Worm (Caenorhabditis elegans): ENCODE results near the gene B0303.7.

Gene B0303.7

ce11 chrIII:8739126-8739525, 45.7 kb downstream of the B0303.7 start (continued):
- TF ChIP-seq efl-3 (GFP tag; optimal IDR thresholded peaks at IDR 0.05), result no peak
- no peak for TF ChIP-seq unc-30 (tag; optimal IDR thresholded peaks at IDR 0.05)
- TF ChIP-seq ces-1 (GFP tag; optimal IDR thresholded peaks at IDR 0.05), result no peak
- TF ChIP-seq unc-98 (GFP tag; IDR thresholded peaks at IDR 0.05), result no peak
- peak in 1 of 2 experiments; percentile 43 for TF ChIP-seq lsy-2 (tag; optimal IDR thresholded peaks at IDR 0.05)
- no peak for TF ChIP-seq zag-1 (tag; optimal IDR thresholded peaks at IDR 0.05)
- TF ChIP-seq nhr-90 (tag; optimal IDR thresholded peaks at IDR 0.05; ENCODE audit: poor library complexity), result peak; percentile 54

- no peak for TF ChIP-seq efl-3 (GFP tag; optimal IDR thresholded peaks at IDR 0.05)
- TF ChIP-seq efl-1 (optimal IDR thresholded peaks at IDR 0.05), result peak in 1 of 2 experiments; percentile 10
- peak; percentile 3 to 84 for TF ChIP-seq efl-1 (GFP tag; optimal IDR thresholded peaks at IDR 0.05 in 1 of 2)
- TF ChIP-seq skn-1 (tag; optimal IDR thresholded peaks at IDR 0.05), result no peak
- no peak for TF ChIP-seq hpl-2 (GFP tag; optimal IDR thresholded peaks at IDR 0.05)
- TF ChIP-seq ceh-63 (GFP tag; optimal IDR thresholded peaks at IDR 0.05), result no peak
- TF ChIP-seq swsn-7 (tag; optimal IDR thresholded peaks at IDR 0.05), result no peak
- no peak for TF ChIP-seq ceh-90 (tag; optimal IDR thresholded peaks at IDR 0.05)
- no peak for TF ChIP-seq alr-1 (tag; optimal IDR thresholded peaks at IDR 0.05; ENCODE audit: borderline replicate concordance)
- no peak for TF ChIP-seq ces-1 (GFP tag; optimal IDR thresholded peaks at IDR 0.05)
- no peak for TF ChIP-seq nhr-11 (tag; optimal IDR thresholded peaks at IDR 0.05)
- no peak for TF ChIP-seq mef-2 (tag; optimal IDR thresholded peaks at IDR 0.05)
- TF ChIP-seq dpl-1 (GFP tag; optimal IDR thresholded peaks at IDR 0.05), result peak in 1 of 3 experiments; percentile 3
- TF ChIP-seq lsy-2 (tag; optimal IDR thresholded peaks at IDR 0.05), result peak in 1 of 2 experiments; percentile 23
- TF ChIP-seq C16A3.4 (tag; optimal IDR thresholded peaks at IDR 0.05), result no peak
- TF ChIP-seq hlh-4 (tag; optimal IDR thresholded peaks at IDR 0.05), result no peak
- TF ChIP-seq ztf-4 (tag; optimal IDR thresholded peaks at IDR 0.05), result no peak
- no peak for TF ChIP-seq mep-1 (tag; optimal IDR thresholded peaks at IDR 0.05)
- TF ChIP-seq nhr-20 (tag; optimal IDR thresholded peaks at IDR 0.05), result no peak
- TF ChIP-seq nhr-19 (GFP tag; conservative IDR thresholded peaks at IDR 0.05), result peak; percentile 54
- TF ChIP-seq nhr-71 (tag; optimal IDR thresholded peaks at IDR 0.05), result peak; percentile 38
- peak; percentile 25 for TF ChIP-seq snu-23 (GFP tag; optimal IDR thresholded peaks at IDR 0.05)
- TF ChIP-seq lir-3 (tag; optimal IDR thresholded peaks at IDR 0.05; ENCODE audit: poor library complexity), result no peak
- no peak for TF ChIP-seq lin-15B (tag; optimal IDR thresholded peaks at IDR 0.05)
- no peak for TF ChIP-seq tbx-2 (tag; optimal IDR thresholded peaks at IDR 0.05)
- no peak for TF ChIP-seq pqm-1 (tag; optimal IDR thresholded peaks at IDR 0.05)
- no peak for TF ChIP-seq hlh-17 (GFP tag; optimal IDR thresholded peaks at IDR 0.05; ENCODE audit: borderline replicate concordance)
- TF ChIP-seq sup-37 (GFP tag; optimal IDR thresholded peaks at IDR 0.05), result no peak
- no peak for TF ChIP-seq nhr-76 (tag; optimal IDR thresholded peaks at IDR 0.05)
- TF ChIP-seq zag-1 (tag; optimal IDR thresholded peaks at IDR 0.05), result no peak
- no peak for TF ChIP-seq nhr-12 (tag; optimal IDR thresholded peaks at IDR 0.05)
- no peak for TF ChIP-seq fos-1 (tag; optimal IDR thresholded peaks at IDR 0.05)
- no peak for TF ChIP-seq elt-2 (tag; optimal IDR thresholded peaks at IDR 0.05)
- no peak for TF ChIP-seq nhr-77 (tag; optimal IDR thresholded peaks at IDR 0.05)
- TF ChIP-seq fkh-10 (GFP tag; optimal IDR thresholded peaks at IDR 0.05), result no peak
- TF ChIP-seq tlp-1 (tag; optimal IDR thresholded peaks at IDR 0.05), result no peak
- no peak for TF ChIP-seq unc-30 (tag; optimal IDR thresholded peaks at IDR 0.05)
- TF ChIP-seq lin-14 (GFP tag; optimal IDR thresholded peaks at IDR 0.05), result peak; percentile 42
- TF ChIP-seq lin-35 (GFP tag; optimal IDR thresholded peaks at IDR 0.05), result peak; percentile 18 to 45
- no peak for TF ChIP-seq vab-15 (tag; optimal IDR thresholded peaks at IDR 0.05)
- no peak for TF ChIP-seq aly-2 (tag; optimal IDR thresholded peaks at IDR 0.05)
- peak; percentile 63 for TF ChIP-seq rnt-1 (tag; optimal IDR thresholded peaks at IDR 0.05)
- peak in 1 of 2 experiments; percentile 27 for TF ChIP-seq mdl-1 (tag; optimal IDR thresholded peaks at IDR 0.05)
- no peak for TF ChIP-seq mab-9 (GFP tag; IDR thresholded peaks at IDR 0.05)
- TF ChIP-seq F16B12.6 (tag; optimal IDR thresholded peaks at IDR 0.05), result no peak
- TF ChIP-seq C34B4.2 (tag; optimal IDR thresholded peaks at IDR 0.05), result no peak
- no peak for TF ChIP-seq grh-1 (GFP tag; IDR thresholded peaks at IDR 0.05)
- TF ChIP-seq dsc-1 (tag; optimal IDR thresholded peaks at IDR 0.05), result no peak
- no peak for TF ChIP-seq nhr-28 (tag; optimal IDR thresholded peaks at IDR 0.05)
- TF ChIP-seq nhr-84 (tag; optimal IDR thresholded peaks at IDR 0.05), result no peak
These were observed 46.4 kb downstream of the B0303.7 start for ce11 chrIII:8739786-8740185.
